Fruit fly (Drosophila melanogaster): ENCODE results near the gene wrm2.

The wrm2 gene

dm6 chr3L:7334990-7335389, at the start of gene wrm2, which contains the start of gene wrm1:
TSS of gene wrm2 (minus strand) at chr3L:7335226.
TSS of gene wrm1 (minus strand) at chr3L:7335226.
- no peak for TF ChIP-seq ttk (optimal IDR thresholded peaks at IDR 0.05)
- no peak for TF ChIP-seq insv (optimal IDR thresholded peaks at IDR 0.05)
- no peak for TF ChIP-seq Sin3A (optimal IDR thresholded peaks at IDR 0.05)
- TF ChIP-seq psq (optimal IDR thresholded peaks at IDR 0.05), result no peak
- TF ChIP-seq Myc (optimal IDR thresholded peaks at IDR 0.05), result no peak

- TF ChIP-seq Myc (optimal IDR thresholded peaks at IDR 0.05) (no peak), psq (optimal IDR thresholded peaks at IDR 0.05) (no peak), ttk (optimal IDR thresholded peaks at IDR 0.05) (no peak), Sin3A (optimal IDR thresholded peaks at IDR 0.05) (no peak), h (optimal IDR thresholded peaks at IDR 0.05) (no peak)
Measured at dm6 chr3L:7381359-7381976, 46.4 kb upstream of the wrm2 start, which contains the start of the genes SMSr and smid. TSS of gene SMSr (minus strand) at chr3L:7381474. TSS of gene smid (plus strand) at chr3L:7381614.

- no peak for TF ChIP-seq insv (optimal IDR thresholded peaks at IDR 0.05)
- no peak for TF ChIP-seq Myc (optimal IDR thresholded peaks at IDR 0.05)
- TF ChIP-seq ttk (optimal IDR thresholded peaks at IDR 0.05), result no peak
- no peak for TF ChIP-seq psq (optimal IDR thresholded peaks at IDR 0.05)
- no peak for TF ChIP-seq Sin3A (optimal IDR thresholded peaks at IDR 0.05)
- TF ChIP-seq h (optimal IDR thresholded peaks at IDR 0.05), result no peak
Measured at dm6 chr3L:7380395-7380794, 45.4 kb upstream of the wrm2 start.

dm6 chr3L:7376830-7377229, 41.8 kb upstream of the wrm2 start:
- TF ChIP-seq h (optimal IDR thresholded peaks at IDR 0.05), result no peak
- TF ChIP-seq Sin3A (optimal IDR thresholded peaks at IDR 0.05), result no peak
- no peak for TF ChIP-seq Myc (optimal IDR thresholded peaks at IDR 0.05)
- TF ChIP-seq insv (optimal IDR thresholded peaks at IDR 0.05), result no peak
- no peak for TF ChIP-seq ttk (optimal IDR thresholded peaks at IDR 0.05)
- no peak for TF ChIP-seq psq (optimal IDR thresholded peaks at IDR 0.05)

- TF ChIP-seq insv (optimal IDR thresholded peaks at IDR 0.05) (no peak), Sin3A (optimal IDR thresholded peaks at IDR 0.05) (no peak), ttk (optimal IDR thresholded peaks at IDR 0.05) (no peak), Myc (optimal IDR thresholded peaks at IDR 0.05) (no peak), h (optimal IDR thresholded peaks at IDR 0.05) (no peak), psq (optimal IDR thresholded peaks at IDR 0.05) (no peak)
Measured at dm6 chr3L:7376151-7376550, 41.1 kb upstream of the wrm2 start.

- no peak for TF ChIP-seq Sin3A (optimal IDR thresholded peaks at IDR 0.05)
- no peak for TF ChIP-seq Myc (optimal IDR thresholded peaks at IDR 0.05)
- no peak for TF ChIP-seq insv (optimal IDR thresholded peaks at IDR 0.05)
- TF ChIP-seq ttk (optimal IDR thresholded peaks at IDR 0.05), result no peak
- TF ChIP-seq psq (optimal IDR thresholded peaks at IDR 0.05), result no peak
- no peak for TF ChIP-seq h (optimal IDR thresholded peaks at IDR 0.05)
Measured at dm6 chr3L:7371290-7371689, 36.3 kb upstream of the wrm2 start.

dm6 chr3L:7370231-7370882, 35.3 kb upstream of the wrm2 start:
- TF ChIP-seq Myc (optimal IDR thresholded peaks at IDR 0.05) (no peak), ttk (optimal IDR thresholded peaks at IDR 0.05) (no peak), h (optimal IDR thresholded peaks at IDR 0.05) (no peak), psq (optimal IDR thresholded peaks at IDR 0.05) (no peak)

dm6 chr3L:7369543-7369942, 34.5 kb upstream of the wrm2 start, which contains the start of gene akirin:
TSS of gene akirin (plus strand) at chr3L:7369843.
- TF ChIP-seq psq (optimal IDR thresholded peaks at IDR 0.05), result no peak
- no peak for TF ChIP-seq insv (optimal IDR thresholded peaks at IDR 0.05)
- no peak for TF ChIP-seq Myc (optimal IDR thresholded peaks at IDR 0.05)
- no peak for TF ChIP-seq h (optimal IDR thresholded peaks at IDR 0.05)
- no peak for TF ChIP-seq Sin3A (optimal IDR thresholded peaks at IDR 0.05)
- no peak for TF ChIP-seq ttk (optimal IDR thresholded peaks at IDR 0.05)

- TF ChIP-seq ttk (optimal IDR thresholded peaks at IDR 0.05), result no peak
- no peak for TF ChIP-seq insv (optimal IDR thresholded peaks at IDR 0.05)
- TF ChIP-seq Sin3A (optimal IDR thresholded peaks at IDR 0.05), result no peak
- TF ChIP-seq psq (optimal IDR thresholded peaks at IDR 0.05), result no peak
- TF ChIP-seq h (optimal IDR thresholded peaks at IDR 0.05), result no peak
- TF ChIP-seq Myc (optimal IDR thresholded peaks at IDR 0.05), result no peak
Measured at dm6 chr3L:7368934-7369333, 33.9 kb upstream of the wrm2 start, which contains the start of gene Sh3beta. TSS of gene Sh3beta (minus strand) at chr3L:7369260.

dm6 chr3L:7367798-7368678, 33.0 kb upstream of the wrm2 start:
- TF ChIP-seq Myc (optimal IDR thresholded peaks at IDR 0.05) (no peak), psq (optimal IDR thresholded peaks at IDR 0.05) (no peak), h (optimal IDR thresholded peaks at IDR 0.05) (no peak), ttk (optimal IDR thresholded peaks at IDR 0.05) (no peak), insv (optimal IDR thresholded peaks at IDR 0.05) (no peak), Sin3A (optimal IDR thresholded peaks at IDR 0.05) (no peak)

dm6 chr3L:7364717-7365278, 29.8 kb upstream of the wrm2 start:
- TF ChIP-seq Myc (optimal IDR thresholded peaks at IDR 0.05) (no peak), Sin3A (optimal IDR thresholded peaks at IDR 0.05) (no peak), psq (optimal IDR thresholded peaks at IDR 0.05) (no peak), h (optimal IDR thresholded peaks at IDR 0.05) (no peak), ttk (optimal IDR thresholded peaks at IDR 0.05) (no peak), insv (optimal IDR thresholded peaks at IDR 0.05) (no peak)

Measured in Kc167 (cell line).